Fruit fly (Drosophila melanogaster) whole organism: Measurements from ENCODE around the gene CG43232.

Source experiments
- Dll ChIP-seq: fragments of >200 bp; optimal IDR thresholded peaks from 2 replicates; lab custom pipeline; 2017
- EcR ChIP-seq, 2 experiments: fragments of >200 bp; optimal IDR thresholded peaks; 2 replicates each; lab custom pipeline; 2017; ENCODE audit warnings: missing biosample characterization in 2 of 2, missing genetic modification characterization in 2 of 2, missing genetic modification reagents in 2 of 2
- pan ChIP-seq: fragments of >200 bp; optimal IDR thresholded peaks from 2 replicates; lab custom pipeline; 2017
- psq ChIP-seq: fragments of >200 bp; optimal IDR thresholded peaks from 2 replicates; lab custom pipeline; 2017

DNA sequence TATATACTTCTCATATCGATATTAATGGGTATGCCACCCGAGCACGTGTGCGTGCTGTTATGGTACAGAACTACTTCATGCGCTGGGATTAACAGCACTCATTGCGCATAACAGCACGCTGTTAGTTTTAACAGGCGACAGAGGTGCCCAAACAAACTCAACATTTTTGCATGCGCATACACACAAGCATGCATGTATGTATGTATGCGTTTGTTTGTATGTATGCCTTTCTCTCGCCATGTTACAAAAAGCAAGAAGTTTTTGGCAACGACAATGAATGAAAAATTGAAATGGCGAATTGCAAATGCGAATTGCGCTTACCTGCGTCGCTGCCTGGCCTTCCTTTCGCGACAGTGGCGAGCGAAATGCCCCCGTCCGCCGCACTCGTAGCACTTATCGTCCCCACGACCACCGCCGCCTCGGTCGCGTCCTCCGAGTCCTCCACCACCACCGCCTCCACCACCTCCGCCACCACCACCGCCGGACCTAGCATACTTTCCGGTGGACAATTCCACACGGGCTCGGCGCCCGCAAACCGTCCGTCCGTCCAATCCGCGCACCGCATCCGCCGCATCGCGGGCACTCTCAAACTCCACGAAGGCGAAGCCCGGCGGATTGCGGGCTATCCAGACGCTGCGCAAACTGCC, 12.6 kb upstream of the CG43232 start:
- no peak for TF ChIP-seq EcR (GFP tag; optimal IDR thresholded peaks at IDR 0.05; lab: Kevin White, UChicago)
- no peak for TF ChIP-seq psq (lab: Kevin White, UChicago)
- no peak for TF ChIP-seq Dll (lab: Kevin White, UChicago)
- TF ChIP-seq pan (lab: Kevin White, UChicago), result no peak
